Worm (Caenorhabditis elegans) whole organism, L4/young adult: ENCODE measurements around the gene cpt-1.
"Not testable (repeated sequence)": the region's sequence is repeated elsewhere in the genome, so short reads cannot be mapped to it uniquely, and the experiment has no call there.

Source experiments
- W03F9.2 ChIP-seq: fragments of 150-350 bp; optimal IDR thresholded peaks from 2 replicates; lab custom pipeline; 2014; ENCODE audit warnings: missing biosample characterization, missing genetic modification characterization
- dao-5 ChIP-seq: sonication (generic microtip); optimal IDR thresholded peaks from 2 replicates; lab custom pipeline; 2016; ENCODE audit warnings: missing genotype, missing genetic modification characterization, moderate library complexity, missing compliant biosample characterization
- him-1 ChIP-seq: sonication (generic microtip); optimal IDR thresholded peaks from 2 replicates; lab custom pipeline; 2016; ENCODE audit warnings: missing genotype, missing genetic modification reagents, missing genetic modification characterization, missing compliant biosample characterization

Gene cpt-1

ce11 chrII:12769947-12770346 is 26.3 kb downstream of the cpt-1 start:
- TF ChIP-seq dao-5 (tag; lab: Kevin White, UChicago) = no peak

- no peak for TF ChIP-seq dao-5 (tag; lab: Kevin White, UChicago)
- peak; percentile 89 for TF ChIP-seq W03F9.2 (tag; lab: Kevin White, UChicago)
- no peak for TF ChIP-seq him-1 (tag; lab: Kevin White, UChicago)
Observed at ce11 chrII:12768167-12768712, 28.0 kb downstream of the cpt-1 start, which contains the start of the genes vps-2 and tiar-2. vps-2 (minus strand) TSS chrII:12768217. tiar-2 (plus strand) TSS chrII:12768686.

ce11 chrII:12767258-12767824 is 28.9 kb downstream of the cpt-1 start:
- no peak for TF ChIP-seq W03F9.2 (tag; lab: Kevin White, UChicago)
- no peak for TF ChIP-seq him-1 (tag; lab: Kevin White, UChicago)
- TF ChIP-seq dao-5 (tag; lab: Kevin White, UChicago) = no peak

ce11 chrII:12766443-12767188 is 29.6 kb downstream of the cpt-1 start:
- TF ChIP-seq W03F9.2 (tag; lab: Kevin White, UChicago) (no peak), dao-5 (tag; lab: Kevin White, UChicago) (no peak), him-1 (tag; lab: Kevin White, UChicago) (no peak)

- TF ChIP-seq W03F9.2 (tag; lab: Kevin White, UChicago) = no peak
- no peak for TF ChIP-seq him-1 (tag; lab: Kevin White, UChicago)
- TF ChIP-seq dao-5 (tag; lab: Kevin White, UChicago) = no peak
Observed at ce11 chrII:12764476-12764875, 31.8 kb downstream of the cpt-1 start.

- TF ChIP-seq him-1 (tag; lab: Kevin White, UChicago) (no peak), W03F9.2 (tag; lab: Kevin White, UChicago) (no peak), dao-5 (tag; lab: Kevin White, UChicago) (no peak)
Observed at ce11 chrII:12760497-12760896, 35.8 kb downstream of the cpt-1 start, which contains the start of gene cnp-2. cnp-2 (plus strand) TSS chrII:12760797.

ce11 chrII:12756180-12756579 is 40.1 kb downstream of the cpt-1 start, which contains the start of the genes Y46G5A.7 and Y46G5A.8:
Y46G5A.7 (minus strand) TSS chrII:12756332.
Y46G5A.8 (plus strand) TSS chrII:12756338.
- no peak for TF ChIP-seq dao-5 (tag; lab: Kevin White, UChicago)
- TF ChIP-seq him-1 (tag; lab: Kevin White, UChicago) = no peak
- TF ChIP-seq W03F9.2 (tag; lab: Kevin White, UChicago) = no peak

- TF ChIP-seq him-1, W03F9.2, dao-5 (tag; lab: Kevin White, UChicago): not testable (repeated sequence)
Observed at ce11 chrII:12753725-12754124, 42.5 kb downstream of the cpt-1 start, which contains the start of gene Y46G5A.39. Y46G5A.39 (minus strand) TSS chrII:12753825.

- TF ChIP-seq W03F9.2 (tag; lab: Kevin White, UChicago) (no peak), him-1 (tag; lab: Kevin White, UChicago) (no peak), dao-5 (tag; lab: Kevin White, UChicago) (no peak)
Observed at ce11 chrII:12739306-12739705, 56.9 kb downstream of the cpt-1 start.

- TF ChIP-seq W03F9.2 (tag; lab: Kevin White, UChicago) (no peak), him-1 (tag; lab: Kevin White, UChicago) (no peak)
Observed at ce11 chrII:12738284-12739201, 57.7 kb downstream of the cpt-1 start, which contains the start of gene pisy-1. pisy-1 (minus strand) TSS chrII:12738334.
